Fruit fly (Drosophila melanogaster) whole organism, embryonic: ENCODE results near the gene CG17377.

Source experiments
- CG12236 ChIP-seq: fragments of 200-800 bp; sonication (Bioruptor generic); optimal IDR thresholded peaks from 2 replicates; lab custom pipeline; 2016; ENCODE audit warnings: missing biosample characterization, missing genetic modification characterization
- sens ChIP-seq: fragments of 200-800 bp; sonication (Bioruptor generic); peaks from one replicate; lab custom pipeline; 2016; ENCODE audit warnings: missing biosample characterization, missing genetic modification characterization

dm6 chr2L:6850963-6851362 lies 48.3 kb upstream of the CG17377 start:
- TF ChIP-seq sens (no peak), CG12236 (GFP tag; lab: Kevin White, UChicago) (no peak)
